Worm (Caenorhabditis elegans): ENCODE results near the gene T22F7.1.

T22F7.1 gene

ce11 chrIII:535266-536107, 6.4 kb upstream of the T22F7.1 start (continued):
- peak; percentile 88 for TF ChIP-seq php-3 (GFP tag; IDR thresholded peaks at IDR 0.05)
- TF ChIP-seq snpc-4 (tag; optimal IDR thresholded peaks at IDR 0.05) = no peak
- peak; percentile 84 for TF ChIP-seq dmd-6 (GFP tag; IDR thresholded peaks at IDR 0.05)
- TF ChIP-seq mxl-3 (GFP tag; optimal IDR thresholded peaks at IDR 0.05) = peak; percentile 11
- no peak for TF ChIP-seq rbr-2 (tag; optimal IDR thresholded peaks at IDR 0.05)
- no peak for TF ChIP-seq zip-2 (tag; optimal IDR thresholded peaks at IDR 0.05)
- TF ChIP-seq cey-2 (tag; optimal IDR thresholded peaks at IDR 0.05; ENCODE audit: borderline replicate concordance, insufficient read depth) = no peak
- TF ChIP-seq T20F7.1 (GFP tag; optimal IDR thresholded peaks at IDR 0.05) = no peak
- peak in 1 of 2 experiments; percentile 67; a peak in 1 of 4 replicates for TF ChIP-seq madf-5 (GFP tag; IDR thresholded peaks at IDR 0.05)
- no peak for TF ChIP-seq daf-8 (GFP tag; IDR thresholded peaks at IDR 0.05)
- peak; percentile 16 for TF ChIP-seq ztf-7 (tag; optimal IDR thresholded peaks at IDR 0.05)
- peak; percentile 55 for TF ChIP-seq spr-1 (tag; optimal IDR thresholded peaks at IDR 0.05)
- TF ChIP-seq pqm-1 (tag; optimal IDR thresholded peaks at IDR 0.05) = peak; percentile 41
- TF ChIP-seq fos-1 (tag; optimal IDR thresholded peaks at IDR 0.05) = no peak
- TF ChIP-seq mdt-29 (GFP tag; IDR thresholded peaks at IDR 0.05) = no peak
- TF ChIP-seq ceh-44 (GFP tag; IDR thresholded peaks at IDR 0.05) = no peak
- no peak for TF ChIP-seq nhr-42 (GFP tag; IDR thresholded peaks at IDR 0.05)
- TF ChIP-seq zip-11 (GFP tag; IDR thresholded peaks at IDR 0.05) = no peak
- peak; percentile 43; the same call in 1 of the 2 replicates for TF ChIP-seq D1046.2 (GFP tag; IDR thresholded peaks at IDR 0.05)
- TF ChIP-seq Y48G9A.11 (GFP tag; IDR thresholded peaks at IDR 0.05) = 0 out of 2 replicates have a peak, but pooled peaks have one; percentile 47
- no peak for TF ChIP-seq R02D3.7 (tag; optimal IDR thresholded peaks at IDR 0.05)
- TF ChIP-seq unc-130 (GFP tag; optimal IDR thresholded peaks at IDR 0.05) = no peak
- peak; percentile 35 for TF ChIP-seq mep-1 (tag; optimal IDR thresholded peaks at IDR 0.05)
- TF ChIP-seq fkh-10 (GFP tag; optimal IDR thresholded peaks at IDR 0.05) = no peak
- TF ChIP-seq hif-1 (tag; optimal IDR thresholded peaks at IDR 0.05) = no peak
- no peak for TF ChIP-seq aly-2 (tag; optimal IDR thresholded peaks at IDR 0.05)
- peak; percentile 76 for TF ChIP-seq T26A8.4 (GFP tag; IDR thresholded peaks at IDR 0.05)
- no peak for TF ChIP-seq Y105C5A.15 (GFP tag; IDR thresholded peaks at IDR 0.05)
- TF ChIP-seq F49E8.2 (tag; optimal IDR thresholded peaks at IDR 0.05; ENCODE audit: borderline replicate concordance) = no peak
- TF ChIP-seq vab-7 (GFP tag; IDR thresholded peaks at IDR 0.05) = no peak; the same call in 1 of the 2 replicates
- peak; percentile 74 for TF ChIP-seq lim-7 (GFP tag; IDR thresholded peaks at IDR 0.05)
- TF ChIP-seq daf-12 (tag; optimal IDR thresholded peaks at IDR 0.05) = no peak
- TF ChIP-seq ctbp-1 (GFP tag; IDR thresholded peaks at IDR 0.05) = 0 out of 2 replicates have a peak, but pooled peaks have one; percentile 28
- TF ChIP-seq F37D6.2 (tag; optimal IDR thresholded peaks at IDR 0.05) = no peak
- TF ChIP-seq madf-9 (GFP tag; conservative IDR thresholded peaks at IDR 0.05) = 0 out of 2 replicates have a peak, but pooled peaks have one; percentile 54

DNA sequence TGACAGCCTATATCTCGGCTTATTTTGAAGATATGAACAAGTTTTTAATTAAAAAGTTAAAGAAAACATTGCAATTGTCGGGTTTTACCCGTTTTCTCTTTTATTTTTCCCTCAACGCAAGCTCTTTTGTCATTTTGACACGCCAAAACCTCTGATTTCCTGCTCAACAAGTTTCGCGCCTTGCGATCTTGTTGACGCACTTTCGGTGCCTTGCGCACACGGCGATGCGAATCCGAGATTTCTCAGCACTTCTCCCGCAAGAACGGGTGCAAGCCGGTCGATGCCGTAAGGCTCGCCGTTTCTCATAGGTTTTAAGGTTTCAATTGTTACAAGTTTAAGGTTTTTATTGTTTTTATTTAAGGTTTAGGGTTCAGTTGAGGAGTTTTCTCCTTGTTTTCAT, 5.6 kb upstream of the T22F7.1 start:
- TF ChIP-seq egl-43 (GFP tag; IDR thresholded peaks at IDR 0.05) = 0 out of 2 replicates have a peak, but pooled peaks have one; percentile 17

DNA sequence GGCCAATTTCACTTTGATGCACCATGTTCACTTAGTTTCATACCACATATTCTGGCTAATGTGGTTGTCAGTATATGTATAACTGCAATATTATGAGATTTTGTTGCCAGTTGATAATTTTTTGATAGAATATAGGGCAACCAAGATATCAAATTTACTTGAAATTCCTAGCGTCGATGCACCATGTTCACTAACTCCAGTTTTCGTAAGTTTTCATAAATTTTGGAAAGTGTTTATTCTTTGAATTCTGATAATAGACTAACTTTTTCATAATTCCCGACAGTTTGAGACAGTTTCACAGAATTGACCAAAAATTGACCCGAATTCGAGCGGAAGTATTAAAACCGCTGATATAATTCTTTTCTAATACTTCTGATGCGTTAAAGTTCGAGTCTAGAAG, 4.8 kb upstream of the T22F7.1 start:
- TF ChIP-seq gei-8 (GFP tag; optimal IDR thresholded peaks at IDR 0.05) (no peak), aha-1 (tag) (peak; percentile 92)
